Worm (Caenorhabditis elegans) whole organism, L3 larva: ENCODE measurements around the gene F19B6.10.

Experiments used
- elt-3 ChIP-seq, 3 experiments: fragments of 150-350 bp in 1 of 3; sonication (generic microtip) in 2 of 3; optimal IDR thresholded peaks; 2 replicates in 2 of 3; 4 replicates in 1 of 3; lab custom pipeline; 2014 to 2017; ENCODE audit warnings: missing biosample characterization in 3 of 3, missing genetic modification characterization in 3 of 3
- nhr-11 ChIP-seq: fragments of 150-350 bp; optimal IDR thresholded peaks from 2 replicates; lab custom pipeline; 2014; ENCODE audit warnings: missing biosample characterization, missing genetic modification characterization
- nhr-77 ChIP-seq: fragments of 150-350 bp; optimal IDR thresholded peaks from 2 replicates; lab custom pipeline; 2014; ENCODE audit warnings: missing biosample characterization, missing genetic modification characterization
- unc-62 ChIP-seq: fragments of 150-350 bp; sonication (generic microtip); optimal IDR thresholded peaks from 4 replicates; lab custom pipeline; 2014; ENCODE audit warnings: missing biosample characterization, missing genetic modification reagents, missing genetic modification characterization
- zag-1 ChIP-seq: fragments of 150-350 bp; optimal IDR thresholded peaks from 2 replicates; lab custom pipeline; 2014; ENCODE audit warnings: missing biosample characterization, missing genetic modification characterization

ce11 chrIV:12371340-12371739 lies 34.3 kb downstream of the F19B6.10 start:
- TF ChIP-seq elt-3 (tag; optimal IDR thresholded peaks at IDR 0.05; lab: Kevin White, UChicago) (no peak), nhr-77 (no peak), nhr-11 (no peak), unc-62 (no peak), zag-1 (tag; lab: Kevin White, UChicago) (no peak)
